Worm (Caenorhabditis elegans): ENCODE measurements around the gene lit-1.

Gene lit-1

ce11 chrIII:13755689-13756088 is 53.9 kb downstream of the lit-1 start, which contains the start of gene toca-2:
TSS of gene toca-2 (plus strand) at chrIII:13755896.
- TF ChIP-seq nhr-232 (tag; optimal IDR thresholded peaks at IDR 0.05) (no peak), pax-1 (tag; optimal IDR thresholded peaks at IDR 0.05) (no peak), pat-9 (tag; optimal IDR thresholded peaks at IDR 0.05) (no peak), rnt-1 (tag; optimal IDR thresholded peaks at IDR 0.05) (no peak), sox-4 (tag; optimal IDR thresholded peaks at IDR 0.05) (no peak), sdc-2 (tag; optimal IDR thresholded peaks at IDR 0.05) (no peak), fkh-10 (GFP tag; optimal IDR thresholded peaks at IDR 0.05) (no peak), hlh-15 (tag; optimal IDR thresholded peaks at IDR 0.05) (no peak), fkh-6 (tag; optimal IDR thresholded peaks at IDR 0.05) (no peak), mec-3 (tag; optimal IDR thresholded peaks at IDR 0.05; ENCODE audit: borderline replicate concordance) (no peak)

ce11 chrIII:13759691-13760090 is 57.9 kb downstream of the lit-1 start:
- TF ChIP-seq eyg-1 (tag; optimal IDR thresholded peaks at IDR 0.05) (no peak), zip-5 (tag; optimal IDR thresholded peaks at IDR 0.05) (no peak), rnt-1 (tag; optimal IDR thresholded peaks at IDR 0.05) (no peak), elt-4 (tag; optimal IDR thresholded peaks at IDR 0.05) (no peak), ceh-14 (tag; optimal IDR thresholded peaks at IDR 0.05) (no peak), ceh-45 (GFP tag; IDR thresholded peaks at IDR 0.05) (no peak), nfya-1 (tag; optimal IDR thresholded peaks at IDR 0.05) (no peak), ceh-2 (tag; optimal IDR thresholded peaks at IDR 0.05) (no peak), hlh-15 (tag; optimal IDR thresholded peaks at IDR 0.05) (no peak), npax-4 (tag; optimal IDR thresholded peaks at IDR 0.05) (no peak), tbx-2 (tag; optimal IDR thresholded peaks at IDR 0.05) (no peak), fkh-10 (GFP tag; optimal IDR thresholded peaks at IDR 0.05) (no peak), che-1 (tag; optimal IDR thresholded peaks at IDR 0.05) (no peak), ceh-9 (tag; optimal IDR thresholded peaks at IDR 0.05) (no peak), nhr-232 (tag; optimal IDR thresholded peaks at IDR 0.05) (no peak), madf-2 (tag; optimal IDR thresholded peaks at IDR 0.05) (no peak), ceh-34 (tag; optimal IDR thresholded peaks at IDR 0.05) (no peak), ahr-1 (tag; optimal IDR thresholded peaks at IDR 0.05) (no peak), ets-4 (tag; optimal IDR thresholded peaks at IDR 0.05) (no peak)

ce11 chrIII:13761022-13761421 is 59.2 kb downstream of the lit-1 start:
- TF ChIP-seq pax-1 (tag; optimal IDR thresholded peaks at IDR 0.05) (no peak), ceh-9 (tag; optimal IDR thresholded peaks at IDR 0.05) (no peak), dve-1 (tag; optimal IDR thresholded peaks at IDR 0.05) (no peak), pat-9 (tag; optimal IDR thresholded peaks at IDR 0.05) (no peak), ceh-31 (tag; optimal IDR thresholded peaks at IDR 0.05) (no peak), fkh-10 (GFP tag; optimal IDR thresholded peaks at IDR 0.05) (no peak), hlh-30 (tag; optimal IDR thresholded peaks at IDR 0.05; ENCODE audit: insufficient read depth) (no peak), elt-4 (tag; optimal IDR thresholded peaks at IDR 0.05) (no peak), hlh-13 (GFP tag; optimal IDR thresholded peaks at IDR 0.05) (no peak), rnt-1 (tag; optimal IDR thresholded peaks at IDR 0.05) (no peak), ceh-30 (tag; optimal IDR thresholded peaks at IDR 0.05) (no peak), sox-4 (tag; optimal IDR thresholded peaks at IDR 0.05) (no peak), hlh-8 (tag; optimal IDR thresholded peaks at IDR 0.05) (no peak), Y22D7AL.16 (tag; optimal IDR thresholded peaks at IDR 0.05) (no peak)

DNA sequence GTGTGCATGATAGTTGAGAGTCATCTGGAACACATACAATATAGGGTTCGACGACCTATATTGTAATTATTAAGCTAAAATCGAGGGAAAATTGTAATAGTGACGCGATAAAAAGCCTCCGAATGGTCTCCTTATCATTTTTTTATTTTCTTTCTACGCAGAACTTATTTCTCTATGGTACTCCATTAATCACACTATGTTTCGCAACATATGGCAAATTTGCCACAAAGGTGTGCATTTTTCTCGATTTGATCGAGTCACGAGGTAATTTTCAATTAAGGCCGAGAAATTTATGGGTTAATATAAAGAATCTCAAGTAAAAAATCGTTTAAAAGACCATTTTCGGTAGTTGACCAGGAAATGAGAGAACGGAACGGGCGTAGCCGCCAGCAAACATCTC is 60.3 kb downstream of the lit-1 start, which contains the start of gene dbn-1:
Gene dbn-1 (minus strand): TSS at position 24 of the 400 bp plus-strand sequence.
- TF ChIP-seq ceh-19 (GFP tag; optimal IDR thresholded peaks at IDR 0.05) (no peak), elt-4 (tag; optimal IDR thresholded peaks at IDR 0.05) (no peak), F13H6.1 (tag; optimal IDR thresholded peaks at IDR 0.05) (no peak), unc-55 (GFP tag; optimal IDR thresholded peaks at IDR 0.05) (no peak), ahr-1 (tag; optimal IDR thresholded peaks at IDR 0.05) (no peak), dve-1 (tag; optimal IDR thresholded peaks at IDR 0.05) (no peak), nhr-11 (tag; optimal IDR thresholded peaks at IDR 0.05) (no peak), ceh-31 (tag; optimal IDR thresholded peaks at IDR 0.05) (no peak), pat-9 (tag; optimal IDR thresholded peaks at IDR 0.05) (no peak), hlh-8 (tag; optimal IDR thresholded peaks at IDR 0.05) (no peak), ttx-3 (tag; optimal IDR thresholded peaks at IDR 0.05) (no peak), sox-2 (GFP tag; IDR thresholded peaks at IDR 0.05) (no peak), hlh-15 (tag; optimal IDR thresholded peaks at IDR 0.05) (no peak), ceh-22 (tag; optimal IDR thresholded peaks at IDR 0.05) (no peak), T23F11.4 (GFP tag; optimal IDR thresholded peaks at IDR 0.05) (no peak), ceh-34 (tag; optimal IDR thresholded peaks at IDR 0.05) (no peak), sox-4 (tag; optimal IDR thresholded peaks at IDR 0.05) (no peak), hlh-6 (tag; optimal IDR thresholded peaks at IDR 0.05) (no peak)
